Worm (Caenorhabditis elegans): ENCODE results near the gene F31F6.1.
A peak's percentile ranks its signal among the peaks of the same experiment; 100 is the strongest.

The F31F6.1 gene

DNA sequence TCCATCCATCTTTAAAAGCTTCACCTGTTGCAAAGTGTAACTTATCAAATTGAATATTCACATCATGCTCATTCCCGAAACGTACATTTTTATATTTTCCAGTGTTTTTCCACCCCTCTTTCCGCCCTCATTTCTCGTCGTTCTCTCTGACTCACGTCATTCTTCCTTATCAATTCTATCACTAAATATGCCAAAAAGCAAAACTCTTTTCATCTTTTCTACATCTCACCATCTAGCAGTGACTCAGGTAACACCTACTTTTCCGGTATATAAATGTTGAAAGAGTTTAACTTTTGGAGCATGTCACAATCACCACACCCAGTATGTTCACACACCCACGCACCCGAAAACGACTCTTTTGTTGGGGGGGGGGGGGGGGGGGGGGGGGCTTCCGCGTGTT lies 23.6 kb downstream of the F31F6.1 start:
- no peak for TF ChIP-seq flt-1 (GFP tag; IDR thresholded peaks at IDR 0.05)
- no peak for TF ChIP-seq sea-1 (GFP tag; conservative IDR thresholded peaks at IDR 0.05)
- no peak for TF ChIP-seq hnd-1 (tag; optimal IDR thresholded peaks at IDR 0.05)
- TF ChIP-seq B0310.2 (tag; optimal IDR thresholded peaks at IDR 0.05), result no peak

DNA sequence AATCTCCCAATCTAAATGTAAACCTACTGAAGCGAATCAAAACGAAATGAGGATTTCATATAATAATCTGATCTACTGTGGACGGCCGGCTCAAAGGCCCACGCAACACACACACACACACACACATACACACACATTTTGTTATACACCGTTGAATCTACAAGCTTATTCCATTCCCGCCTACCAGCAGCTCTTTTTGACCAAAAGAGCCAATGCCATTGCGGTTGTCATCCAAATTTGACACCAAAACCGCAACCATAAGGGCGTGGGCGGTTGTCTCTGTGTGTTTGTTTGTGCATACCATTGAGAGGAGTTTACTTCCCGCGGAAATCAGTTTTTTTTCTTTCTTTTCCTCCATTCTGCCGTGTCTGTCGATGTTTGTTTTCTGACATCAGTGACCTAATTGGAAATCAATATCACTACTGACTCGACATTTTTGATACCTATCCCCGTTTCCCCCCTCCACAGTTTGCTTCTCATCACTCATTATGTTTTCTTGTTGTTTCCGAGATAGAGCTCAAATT lies 25.2 kb downstream of the F31F6.1 start:
- TF ChIP-seq flt-1 (GFP tag; IDR thresholded peaks at IDR 0.05), result no peak
- no peak for TF ChIP-seq hnd-1 (tag; optimal IDR thresholded peaks at IDR 0.05)
- TF ChIP-seq ets-7 (tag; optimal IDR thresholded peaks at IDR 0.05), result no peak
- TF ChIP-seq ama-1 (optimal IDR thresholded peaks at IDR 0.05), result no peak
- no peak for TF ChIP-seq B0310.2 (tag; optimal IDR thresholded peaks at IDR 0.05)
- no peak for TF ChIP-seq ceh-13 (GFP tag; optimal IDR thresholded peaks at IDR 0.05)
- no peak for TF ChIP-seq tbx-11 (GFP tag; IDR thresholded peaks at IDR 0.05)
- no peak for TF ChIP-seq sea-1 (GFP tag; conservative IDR thresholded peaks at IDR 0.05)
- no peak for TF ChIP-seq pes-1 (GFP tag; IDR thresholded peaks at IDR 0.05)
- TF ChIP-seq aly-1 (tag; optimal IDR thresholded peaks at IDR 0.05), result no peak
- TF ChIP-seq tra-4 (tag; optimal IDR thresholded peaks at IDR 0.05), result no peak
- no peak for TF ChIP-seq F13C5.2 (tag; optimal IDR thresholded peaks at IDR 0.05)

DNA sequence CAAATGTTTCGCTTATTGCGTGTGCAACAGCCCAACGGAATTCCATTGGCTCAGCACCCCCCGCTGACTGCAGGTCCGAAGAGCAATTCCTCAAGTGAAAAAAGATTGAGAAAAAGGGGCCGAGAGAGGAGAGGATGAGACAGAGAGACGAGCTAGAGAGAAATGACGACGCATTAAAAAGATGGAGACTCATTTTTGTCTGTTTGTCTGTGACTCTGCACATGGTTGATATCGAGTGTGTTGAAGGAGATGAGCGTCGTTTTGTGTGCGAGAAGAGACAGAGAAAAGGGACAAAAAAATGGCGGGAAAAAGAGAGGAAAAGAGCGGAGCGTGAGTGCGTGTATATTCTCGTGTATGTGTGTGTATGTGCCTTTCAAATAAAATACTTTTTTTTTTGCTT lies 27.1 kb downstream of the F31F6.1 start:
- TF ChIP-seq aly-1 (tag; optimal IDR thresholded peaks at IDR 0.05) (no peak), sea-1 (GFP tag; conservative IDR thresholded peaks at IDR 0.05) (0 out of 2 replicates have a peak, but pooled peaks have one; percentile 39), F13C5.2 (tag; optimal IDR thresholded peaks at IDR 0.05) (peak; percentile 73), ceh-36 (tag; optimal IDR thresholded peaks at IDR 0.05) (no peak), hmg-4 (GFP tag; optimal IDR thresholded peaks at IDR 0.05) (peak; percentile 82), tbx-11 (GFP tag; IDR thresholded peaks at IDR 0.05) (no peak), scrt-1 (GFP tag; IDR thresholded peaks at IDR 0.05) (no peak)

DNA sequence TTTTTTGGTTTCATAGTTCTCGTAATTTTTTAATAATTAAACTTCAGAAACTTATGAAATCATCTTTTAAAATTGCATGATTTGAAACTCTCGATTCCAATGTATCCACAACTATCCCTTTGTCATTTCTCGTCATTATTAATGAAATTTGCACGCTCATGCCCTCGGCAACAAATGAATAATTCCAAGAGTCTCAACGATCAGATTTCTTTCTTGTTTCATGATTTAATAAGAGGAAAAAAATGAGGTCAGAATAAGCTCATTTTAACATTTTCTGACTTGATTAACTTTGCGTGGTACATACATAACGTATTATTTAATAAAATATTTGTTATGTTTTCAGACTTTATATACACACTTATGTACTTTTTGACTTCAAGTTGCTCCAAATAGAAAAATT lies 29.8 kb downstream of the F31F6.1 start:
- TF ChIP-seq hnd-1 (tag; optimal IDR thresholded peaks at IDR 0.05) (no peak), tbx-11 (GFP tag; IDR thresholded peaks at IDR 0.05) (no peak), F13C5.2 (tag; optimal IDR thresholded peaks at IDR 0.05) (no peak), ceh-36 (tag; optimal IDR thresholded peaks at IDR 0.05) (no peak), pes-1 (GFP tag; IDR thresholded peaks at IDR 0.05) (no peak), ets-7 (tag; optimal IDR thresholded peaks at IDR 0.05) (no peak), tra-4 (tag; optimal IDR thresholded peaks at IDR 0.05) (no peak), flt-1 (GFP tag; IDR thresholded peaks at IDR 0.05) (no peak), ceh-13 (GFP tag; optimal IDR thresholded peaks at IDR 0.05) (no peak), aly-1 (tag; optimal IDR thresholded peaks at IDR 0.05) (no peak), hmg-4 (GFP tag; optimal IDR thresholded peaks at IDR 0.05) (no peak), hmbx-1 (tag; optimal IDR thresholded peaks at IDR 0.05) (no peak), tbx-37 (GFP tag; conservative IDR thresholded peaks at IDR 0.05) (no peak), B0310.2 (tag; optimal IDR thresholded peaks at IDR 0.05) (no peak), scrt-1 (GFP tag; IDR thresholded peaks at IDR 0.05) (no peak), ama-1 (optimal IDR thresholded peaks at IDR 0.05) (no peak), sea-1 (GFP tag; conservative IDR thresholded peaks at IDR 0.05) (no peak)

DNA sequence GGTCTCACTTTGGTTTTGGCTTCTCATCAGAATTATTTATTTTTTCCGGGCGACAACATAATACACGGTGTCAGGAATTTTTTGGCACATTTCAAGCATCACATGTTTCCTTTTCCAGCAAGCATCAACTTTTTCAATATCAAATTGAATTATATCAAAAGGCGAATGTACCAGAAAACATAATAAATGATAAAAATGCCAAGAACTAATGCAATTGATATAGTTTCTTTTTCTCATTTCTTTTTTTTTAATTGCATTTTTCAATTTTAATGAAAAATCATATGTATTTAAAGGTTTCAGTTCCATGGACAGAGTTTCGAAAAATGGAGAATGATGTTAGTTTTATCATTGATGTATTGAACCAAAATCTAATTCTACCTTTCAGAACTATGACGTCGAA lies 36.6 kb downstream of the F31F6.1 start, which contains the start of gene dpf-2:
dpf-2 (plus strand) TSS at position 301 of the 400 bp plus-strand sequence.
- no peak for TF ChIP-seq ceh-13 (GFP tag; optimal IDR thresholded peaks at IDR 0.05)
- no peak for TF ChIP-seq hmg-4 (GFP tag; optimal IDR thresholded peaks at IDR 0.05)
- no peak for TF ChIP-seq hnd-1 (tag; optimal IDR thresholded peaks at IDR 0.05)
- no peak for TF ChIP-seq tra-4 (tag; optimal IDR thresholded peaks at IDR 0.05)
- no peak for TF ChIP-seq tbx-37 (GFP tag; conservative IDR thresholded peaks at IDR 0.05)
- TF ChIP-seq ceh-36 (tag; optimal IDR thresholded peaks at IDR 0.05), result no peak
- TF ChIP-seq ama-1 (optimal IDR thresholded peaks at IDR 0.05), result no peak
- TF ChIP-seq flt-1 (GFP tag; IDR thresholded peaks at IDR 0.05), result no peak
- no peak for TF ChIP-seq scrt-1 (GFP tag; IDR thresholded peaks at IDR 0.05)
- TF ChIP-seq pes-1 (GFP tag; IDR thresholded peaks at IDR 0.05), result no peak
- TF ChIP-seq B0310.2 (tag; optimal IDR thresholded peaks at IDR 0.05), result no peak
- TF ChIP-seq hmbx-1 (tag; optimal IDR thresholded peaks at IDR 0.05), result no peak
- no peak for TF ChIP-seq F13C5.2 (tag; optimal IDR thresholded peaks at IDR 0.05)
- TF ChIP-seq sea-1 (GFP tag; conservative IDR thresholded peaks at IDR 0.05), result no peak
- TF ChIP-seq tbx-11 (GFP tag; IDR thresholded peaks at IDR 0.05), result no peak
- TF ChIP-seq ets-7 (tag; optimal IDR thresholded peaks at IDR 0.05), result no peak
- TF ChIP-seq aly-1 (tag; optimal IDR thresholded peaks at IDR 0.05), result no peak

DNA sequence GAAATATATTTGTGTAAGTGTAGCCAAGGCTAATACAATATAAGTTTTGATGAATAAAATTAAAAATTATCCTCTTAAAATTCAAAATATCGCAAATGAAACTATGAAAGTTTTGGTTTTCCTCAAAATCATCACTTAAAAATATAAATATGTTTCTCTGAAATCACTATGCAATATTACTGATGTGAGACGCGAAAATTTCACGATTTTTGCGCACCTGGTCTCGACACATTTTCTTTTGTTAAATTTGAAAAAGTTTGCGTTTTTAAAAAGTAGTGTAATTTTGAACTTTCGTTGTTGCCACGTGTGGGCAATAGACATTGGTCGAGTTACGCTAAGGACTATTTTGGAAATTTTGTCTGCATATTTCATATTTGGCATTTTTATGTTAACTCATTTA lies 39.3 kb downstream of the F31F6.1 start:
- TF ChIP-seq aly-1 (tag; optimal IDR thresholded peaks at IDR 0.05), result no peak
- no peak for TF ChIP-seq F13C5.2 (tag; optimal IDR thresholded peaks at IDR 0.05)
- no peak for TF ChIP-seq B0310.2 (tag; optimal IDR thresholded peaks at IDR 0.05)
- no peak for TF ChIP-seq sea-1 (GFP tag; conservative IDR thresholded peaks at IDR 0.05)
- TF ChIP-seq tbx-37 (GFP tag; conservative IDR thresholded peaks at IDR 0.05), result no peak
- TF ChIP-seq hmbx-1 (tag; optimal IDR thresholded peaks at IDR 0.05), result no peak
- TF ChIP-seq hnd-1 (tag; optimal IDR thresholded peaks at IDR 0.05), result no peak
- no peak for TF ChIP-seq scrt-1 (GFP tag; IDR thresholded peaks at IDR 0.05)
- TF ChIP-seq ama-1 (optimal IDR thresholded peaks at IDR 0.05), result no peak
- no peak for TF ChIP-seq tra-4 (tag; optimal IDR thresholded peaks at IDR 0.05)
- TF ChIP-seq flt-1 (GFP tag; IDR thresholded peaks at IDR 0.05), result no peak
- TF ChIP-seq pes-1 (GFP tag; IDR thresholded peaks at IDR 0.05), result no peak
- no peak for TF ChIP-seq tbx-11 (GFP tag; IDR thresholded peaks at IDR 0.05)

DNA sequence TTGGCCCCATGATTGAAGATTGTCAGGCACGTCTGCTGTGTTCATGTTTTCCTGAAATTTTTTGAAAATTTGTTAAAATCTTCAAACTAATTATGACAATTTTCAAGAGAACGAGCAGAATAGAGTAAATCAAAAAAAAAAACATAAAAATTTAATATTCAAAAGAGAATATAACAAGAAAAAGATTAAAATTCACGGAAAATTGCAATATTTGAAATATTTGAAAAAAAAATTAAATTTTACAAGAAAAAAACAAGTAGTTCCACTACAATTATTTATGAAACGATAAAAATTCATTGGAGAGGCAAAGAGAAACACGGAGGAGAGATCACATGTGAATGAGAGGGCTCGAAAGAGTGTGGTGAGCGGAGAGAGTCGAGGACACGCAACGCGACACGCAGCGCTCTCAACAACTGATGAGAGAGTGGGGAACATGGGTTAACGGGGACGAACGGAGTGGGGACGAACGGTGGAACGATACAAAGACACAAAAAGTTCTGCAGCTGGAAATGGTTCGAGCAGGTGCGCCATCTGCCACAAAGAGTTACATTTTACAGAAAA lies 43.5 kb downstream of the F31F6.1 start, which contains the start of gene mbk-1:
mbk-1 (minus strand) TSS at position 51 of the 561 bp plus-strand sequence.
- TF ChIP-seq flt-1 (GFP tag; IDR thresholded peaks at IDR 0.05) (no peak), aly-1 (tag; optimal IDR thresholded peaks at IDR 0.05) (no peak), sea-1 (GFP tag; conservative IDR thresholded peaks at IDR 0.05) (no peak), ets-7 (tag; optimal IDR thresholded peaks at IDR 0.05) (no peak), tbx-11 (GFP tag; IDR thresholded peaks at IDR 0.05) (no peak), hnd-1 (tag; optimal IDR thresholded peaks at IDR 0.05) (no peak), hmg-4 (GFP tag; optimal IDR thresholded peaks at IDR 0.05) (no peak), hmbx-1 (tag; optimal IDR thresholded peaks at IDR 0.05) (no peak), ceh-13 (GFP tag; optimal IDR thresholded peaks at IDR 0.05) (no peak), pes-1 (GFP tag; IDR thresholded peaks at IDR 0.05) (no peak), ama-1 (optimal IDR thresholded peaks at IDR 0.05) (no peak), scrt-1 (GFP tag; IDR thresholded peaks at IDR 0.05) (no peak), ceh-36 (tag; optimal IDR thresholded peaks at IDR 0.05) (no peak), tbx-37 (GFP tag; conservative IDR thresholded peaks at IDR 0.05) (no peak), B0310.2 (tag; optimal IDR thresholded peaks at IDR 0.05) (no peak), tra-4 (tag; optimal IDR thresholded peaks at IDR 0.05) (no peak), F13C5.2 (tag; optimal IDR thresholded peaks at IDR 0.05) (no peak)
